Worm (Caenorhabditis elegans): ENCODE results near the gene idpp-12.
"Not testable (repeated sequence)": the region's sequence is repeated elsewhere in the genome, so short reads cannot be mapped to it uniquely, and the experiment has no call there.

The idpp-12 gene

DNA sequence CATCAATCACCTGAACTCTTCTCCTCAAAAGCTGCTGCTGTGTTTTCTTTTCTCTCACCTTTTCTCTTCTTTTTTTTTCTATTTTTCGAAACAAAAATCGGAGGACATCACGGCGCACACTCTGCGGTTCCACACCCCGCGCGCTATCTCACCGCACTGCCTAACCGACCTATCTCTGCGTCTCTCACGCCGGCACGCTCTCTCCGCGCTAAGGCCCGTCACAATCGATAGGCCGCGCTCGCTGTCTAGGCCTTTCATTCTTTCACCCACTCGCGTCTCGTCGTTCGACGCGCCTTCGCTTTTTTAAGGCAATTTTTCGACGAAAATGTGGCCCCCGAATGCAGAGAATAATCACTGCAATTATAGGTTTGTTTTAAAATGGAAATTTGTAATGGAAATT is 7.5 kb downstream of the idpp-12 start, which contains the start of gene zip-11:
Gene zip-11, plus strand, starts transcription at position 34 of the 400 bp plus-strand sequence.
- TF ChIP-seq unc-39 (tag; optimal IDR thresholded peaks at IDR 0.05) (no peak), ceh-82 (tag; optimal IDR thresholded peaks at IDR 0.05) (no peak), aly-2 (tag; optimal IDR thresholded peaks at IDR 0.05) (no peak), ceh-28 (tag; optimal IDR thresholded peaks at IDR 0.05) (peak; percentile 79), nfya-1 (tag; optimal IDR thresholded peaks at IDR 0.05; ENCODE audit: insufficient read depth) (peak; percentile 63), nhr-77 (tag; optimal IDR thresholded peaks at IDR 0.05) (no peak), hmg-11 (tag; optimal IDR thresholded peaks at IDR 0.05) (peak; percentile 59), ZK546.5 (tag; optimal IDR thresholded peaks at IDR 0.05) (no peak), snpc-4 (tag; optimal IDR thresholded peaks at IDR 0.05) (no peak), eor-1 (tag; optimal IDR thresholded peaks at IDR 0.05) (no peak), pha-4 (tag; optimal IDR thresholded peaks at IDR 0.05) (peak; percentile 53), egl-27 (tag; optimal IDR thresholded peaks at IDR 0.05) (no peak), skn-1 (tag; optimal IDR thresholded peaks at IDR 0.05) (no peak), lin-15B (tag; optimal IDR thresholded peaks at IDR 0.05) (peak; percentile 57), nhr-25 (tag; optimal IDR thresholded peaks at IDR 0.05) (peak; percentile 91), R02D3.7 (tag; optimal IDR thresholded peaks at IDR 0.05) (peak; percentile 30), fkh-10 (GFP tag; optimal IDR thresholded peaks at IDR 0.05) (no peak), ama-1 (optimal IDR thresholded peaks at IDR 0.05) (no peak), nhr-43 (tag; optimal IDR thresholded peaks at IDR 0.05; ENCODE audit: poor library complexity, severe bottlenecking) (peak; percentile 57), tbx-2 (tag; optimal IDR thresholded peaks at IDR 0.05) (peak; percentile 25), nhr-23 (tag; optimal IDR thresholded peaks at IDR 0.05) (peak; percentile 41), zag-1 (tag; optimal IDR thresholded peaks at IDR 0.05) (no peak), mdl-1 (tag; optimal IDR thresholded peaks at IDR 0.05) (no peak), nhr-237 (tag; optimal IDR thresholded peaks at IDR 0.05) (no peak)

DNA sequence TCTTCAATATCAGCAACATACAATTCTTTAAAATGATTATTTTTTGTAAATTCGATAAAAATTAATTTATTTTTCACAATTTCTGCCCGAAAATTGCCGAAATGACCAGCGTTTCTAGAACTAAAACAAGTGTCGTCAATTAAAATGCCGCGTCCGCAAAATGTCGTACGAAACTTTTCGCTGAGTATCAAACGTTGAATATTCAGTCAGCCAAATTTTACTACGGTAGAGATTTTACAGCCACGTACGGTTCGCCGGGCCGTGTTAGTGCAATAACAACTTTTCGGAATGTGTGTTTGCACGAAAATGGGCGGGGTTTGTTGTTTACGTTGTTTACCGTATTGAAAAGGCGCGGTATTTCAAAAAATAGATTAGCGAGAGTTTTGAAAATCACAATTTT is 9.5 kb downstream of the idpp-12 start:
- TF ChIP-seq nhr-43 (tag; optimal IDR thresholded peaks at IDR 0.05; ENCODE audit: poor library complexity, severe bottlenecking) = peak; percentile 83
- peak; percentile 55 for TF ChIP-seq lsy-12 (tag; optimal IDR thresholded peaks at IDR 0.05)
- peak; percentile 62 for TF ChIP-seq elt-2 (tag; optimal IDR thresholded peaks at IDR 0.05)
- peak; percentile 50 for TF ChIP-seq lin-15B (tag; optimal IDR thresholded peaks at IDR 0.05)
- TF ChIP-seq nhr-25 (tag; optimal IDR thresholded peaks at IDR 0.05) = peak; percentile 31
- peak; percentile 6 for TF ChIP-seq R02D3.7 (tag; optimal IDR thresholded peaks at IDR 0.05)
- peak; percentile 20 for TF ChIP-seq tbx-2 (tag; optimal IDR thresholded peaks at IDR 0.05)
- peak; percentile 25 for TF ChIP-seq nhr-23 (tag; optimal IDR thresholded peaks at IDR 0.05)
- TF ChIP-seq nfya-1 (tag; optimal IDR thresholded peaks at IDR 0.05; ENCODE audit: insufficient read depth) = peak; percentile 40

ce11 chrIV:3331758-3332157 is 28.0 kb downstream of the idpp-12 start, which contains the start of gene F42A6.5:
Gene F42A6.5 (minus strand): TSS chrIV:3331858.
- not testable (repeated sequence) for TF ChIP-seq pha-4, elt-3, eor-1 (tag; optimal IDR thresholded peaks at IDR 0.05)

DNA sequence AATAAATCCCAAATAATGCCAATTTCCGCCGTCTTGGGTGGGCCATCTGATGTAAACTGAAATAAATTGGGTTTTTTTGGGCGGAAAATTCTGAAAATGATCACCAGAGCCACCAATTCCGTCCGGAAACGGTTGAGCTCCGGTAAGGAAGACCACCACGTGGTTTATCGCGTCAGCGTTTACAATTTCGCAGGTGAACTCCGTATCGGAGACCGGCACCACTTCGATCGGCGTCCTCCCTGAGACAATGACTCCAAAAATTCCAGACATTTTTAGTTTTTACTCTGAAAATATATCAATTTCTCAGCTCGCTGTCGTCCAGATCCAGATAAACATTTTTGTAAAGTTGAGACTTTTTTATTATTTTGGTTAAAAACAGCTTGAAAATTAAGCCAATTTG is 32.8 kb downstream of the idpp-12 start, which contains the start of gene F42A6.6:
Gene F42A6.6, minus strand, starts transcription at position 289 of the 400 bp plus-strand sequence.
- TF ChIP-seq lsy-12 (tag; optimal IDR thresholded peaks at IDR 0.05) = peak; percentile 10
- TF ChIP-seq ama-1 (optimal IDR thresholded peaks at IDR 0.05) = peak; percentile 93
- peak; percentile 10 for TF ChIP-seq ceh-28 (tag; optimal IDR thresholded peaks at IDR 0.05)
- TF ChIP-seq egl-5 (tag; optimal IDR thresholded peaks at IDR 0.05) = no peak
- peak; percentile 13 for TF ChIP-seq aly-2 (tag; optimal IDR thresholded peaks at IDR 0.05)
- TF ChIP-seq elt-2 (tag; optimal IDR thresholded peaks at IDR 0.05) = peak; percentile 30
- peak; percentile 31 for TF ChIP-seq nhr-25 (tag; optimal IDR thresholded peaks at IDR 0.05)
- no peak for TF ChIP-seq elt-1 (tag; optimal IDR thresholded peaks at IDR 0.05)
- peak; percentile 26 for TF ChIP-seq nhr-23 (tag; optimal IDR thresholded peaks at IDR 0.05)

DNA sequence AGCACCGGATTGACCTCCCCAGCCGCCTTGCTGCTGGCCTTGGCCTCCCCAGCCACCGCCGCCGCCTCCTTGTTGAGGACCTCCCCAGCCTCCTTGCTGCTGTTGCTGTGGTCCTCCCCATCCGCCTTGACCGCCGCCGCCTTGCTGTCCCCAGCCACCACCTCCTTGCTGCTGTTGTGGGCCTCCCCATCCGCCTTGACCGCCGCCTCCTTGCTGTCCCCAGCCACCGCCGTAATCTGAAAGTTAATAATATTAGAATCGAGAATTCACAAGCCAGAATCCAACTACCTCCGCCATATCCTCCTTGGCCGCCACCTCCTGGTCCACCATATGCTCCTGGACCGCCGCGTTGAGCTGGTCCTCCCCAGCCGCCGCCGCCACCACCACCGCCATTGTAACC is 33.5 kb downstream of the idpp-12 start:
- TF ChIP-seq jun-1 (tag; optimal IDR thresholded peaks at IDR 0.05) (no peak), lsy-12 (tag; optimal IDR thresholded peaks at IDR 0.05) (no peak)

DNA sequence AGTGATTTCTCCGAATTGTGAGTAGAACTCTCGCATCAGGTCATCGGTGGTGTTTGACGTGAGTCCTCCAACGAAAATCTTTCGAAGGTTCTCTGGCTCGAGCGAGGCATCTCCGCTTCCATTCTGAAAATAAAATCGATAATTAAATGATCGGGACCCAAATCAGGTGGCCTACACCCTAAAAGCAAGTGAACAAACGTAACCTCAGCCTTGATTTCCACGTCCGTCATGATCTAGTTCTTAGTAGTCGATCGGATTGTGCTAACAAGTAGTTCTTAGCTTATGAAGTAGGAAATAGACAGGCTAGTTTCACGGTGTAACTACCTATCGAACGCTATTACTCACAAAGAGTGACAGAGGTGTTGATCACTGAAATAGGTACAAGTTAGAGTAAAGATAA is 34.4 kb downstream of the idpp-12 start:
- TF ChIP-seq fos-1 (tag; optimal IDR thresholded peaks at IDR 0.05) = no peak
- TF ChIP-seq zag-1 (tag; optimal IDR thresholded peaks at IDR 0.05) = no peak
- TF ChIP-seq egl-27 (tag; optimal IDR thresholded peaks at IDR 0.05) = no peak

Data from whole organism, L3 larva.